Worm (Caenorhabditis elegans) whole organism, young adult: Measurements from ENCODE around the gene Y50D4A.10.

Experiments
- B0019.2 ChIP-seq: fragments of 200-800 bp; sonication (Bioruptor generic); conservative IDR thresholded peaks from 2 replicates; pipeline ENCODE4 v1.3.6; 2022; ENCODE audit warnings: missing genetic modification reagents, missing genetic modification characterization, missing compliant biosample characterization
- F52B5.7 ChIP-seq: sonication (generic microtip); optimal IDR thresholded peaks from 2 replicates; lab custom pipeline; 2016; ENCODE audit warnings: mild to moderate bottlenecking, missing genetic modification characterization, missing compliant biosample characterization
- F57A8.1 ChIP-seq: fragments of 200-800 bp; sonication (Bioruptor generic); optimal IDR thresholded peaks from 2 replicates; lab custom pipeline; 2018; ENCODE audit warnings: mild to moderate bottlenecking, missing genetic modification characterization, moderate library complexity, missing compliant biosample characterization
- F57C9.4 ChIP-seq: sonication (generic microtip); optimal IDR thresholded peaks from 2 replicates; lab custom pipeline; 2017; ENCODE audit warnings: mild to moderate bottlenecking, missing genetic modification characterization, missing compliant biosample characterization
- T26A5.8 ChIP-seq: sonication (generic microtip); optimal IDR thresholded peaks from 2 replicates; lab custom pipeline; 2016; ENCODE audit warnings: missing genetic modification characterization, missing compliant biosample characterization
- Y53F4B.3 ChIP-seq: fragments of 200-800 bp; sonication (Bioruptor generic); IDR thresholded peaks from 2 replicates; pipeline ENCODE4 v1.3.6; 2022; ENCODE audit warnings: missing genetic modification reagents, missing genetic modification characterization, missing compliant biosample characterization
- Y53G8AR.9 ChIP-seq: fragments of 200-800 bp; sonication (Bioruptor generic); conservative IDR thresholded peaks from 2 replicates; pipeline ENCODE4 v1.3.6; 2022; ENCODE audit warnings: missing genetic modification reagents, missing genetic modification characterization, missing compliant biosample characterization
- atf-7 ChIP-seq: sonication (generic microtip); optimal IDR thresholded peaks from 2 replicates; lab custom pipeline; 2017; ENCODE audit warnings: mild to moderate bottlenecking, missing genetic modification characterization, missing compliant biosample characterization
- ceh-100 ChIP-seq: fragments of 200-800 bp; sonication (Bioruptor generic); IDR thresholded peaks from 2 replicates; pipeline ENCODE4 v1.3.6; 2022; ENCODE audit warnings: missing genetic modification reagents, missing genetic modification characterization, missing compliant biosample characterization
- egl-18 ChIP-seq: fragments of 200-800 bp; sonication (Bioruptor generic); IDR thresholded peaks from 2 replicates; pipeline ENCODE4 v1.3.6; 2022; ENCODE audit warnings: missing genetic modification reagents, missing genetic modification characterization, missing compliant biosample characterization
- ets-4 ChIP-seq: fragments of 200-800 bp; sonication (Bioruptor generic); optimal IDR thresholded peaks from 2 replicates; lab custom pipeline; 2018; ENCODE audit warnings: mild to moderate bottlenecking, missing genetic modification characterization, missing compliant biosample characterization
- hrde-1 ChIP-seq: sonication (generic microtip); optimal IDR thresholded peaks from 2 replicates; lab custom pipeline; 2016; ENCODE audit warnings: missing genetic modification characterization, mild to moderate bottlenecking, missing compliant biosample characterization, moderate library complexity, missing genotype, missing genetic modification reagents, borderline replicate concordance
- madf-3 ChIP-seq: fragments of 200-800 bp; sonication (Bioruptor generic); IDR thresholded peaks from 2 replicates; pipeline ENCODE4 v1.3.6; 2022; ENCODE audit warnings: missing genetic modification reagents, missing genetic modification characterization, missing compliant biosample characterization
- nhr-80 ChIP-seq: sonication (generic microtip); optimal IDR thresholded peaks from 2 replicates; lab custom pipeline; 2016; ENCODE audit warnings: missing genetic modification characterization, missing compliant biosample characterization
- rpc-1 ChIP-seq, 2 experiments: fragments of 150-350 bp in 1 of 2; sonication (generic microtip) in 1 of 2; optimal IDR thresholded peaks; 2 replicates each; lab custom pipeline; 2014 to 2018; ENCODE audit warnings: missing biosample characterization in 1 of 2, missing genetic modification characterization in 1 of 2, missing genetic modification reagents in 1 of 2, missing genotype in 1 of 2
- snpc-1.3 ChIP-seq: sonication (generic microtip); optimal IDR thresholded peaks from 2 replicates; lab custom pipeline; 2017; ENCODE audit warnings: missing genetic modification characterization, mild to moderate bottlenecking, missing compliant biosample characterization, antibody characterized with exemption, moderate library complexity, missing genotype, missing genetic modification reagents; ENCODE audit not compliant: insufficient read depth
- unc-130 ChIP-seq: sonication (generic microtip); optimal IDR thresholded peaks from 2 replicates; lab custom pipeline; 2016; ENCODE audit warnings: missing genetic modification reagents, missing genetic modification characterization, missing compliant biosample characterization
- ztf-25 ChIP-seq: fragments of 200-800 bp; sonication (Bioruptor generic); IDR thresholded peaks from 2 replicates; pipeline ENCODE4 v1.3.6; 2022; ENCODE audit warnings: missing genetic modification reagents, missing genetic modification characterization, missing compliant biosample characterization

Y50D4A.10 gene

DNA sequence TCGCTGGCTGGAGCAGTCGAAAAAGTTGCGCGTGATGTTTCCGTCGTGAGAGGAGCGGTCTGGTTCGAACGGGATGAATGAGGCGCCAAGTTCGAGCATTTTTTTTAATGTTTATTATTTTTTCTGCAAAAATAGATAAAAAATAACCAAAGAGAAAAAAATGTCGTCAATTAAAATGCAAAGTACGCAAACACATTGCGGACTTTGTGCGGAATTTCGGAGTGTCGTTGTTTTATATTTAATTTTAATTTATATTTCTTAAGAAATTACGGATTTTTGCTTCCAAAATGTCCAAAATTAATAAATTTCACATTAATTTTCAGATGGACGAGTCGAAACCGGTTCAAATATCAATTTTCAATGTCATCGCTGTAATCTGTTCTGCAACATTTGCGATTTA lies 24.4 kb downstream of the Y50D4A.10 start, which contains the start of the genes wrb-1 and Y50D4A.4 (continued):
- no peak for TF ChIP-seq snpc-1.3 (tag; lab: Kevin White, UChicago)

- TF ChIP-seq B0019.2 (GFP tag; lab: Robert Waterston, UW) (no peak), Y53F4B.3 (GFP tag; lab: Robert Waterston, UW) (no peak), rpc-1 (optimal IDR thresholded peaks at IDR 0.05; lab: Kevin White, UChicago) (no peak), rpc-1 (tag; optimal IDR thresholded peaks at IDR 0.05; lab: Kevin White, UChicago) (no peak), F57A8.1 (no peak), F52B5.7 (tag; lab: Kevin White, UChicago) (no peak), T26A5.8 (tag; lab: Kevin White, UChicago) (no peak), ets-4 (GFP tag; lab: Kevin White, UChicago) (peak; percentile 28), nhr-80 (peak; percentile 14), Y53G8AR.9 (GFP tag; lab: Robert Waterston, UW) (0 out of 2 replicates have a peak, but pooled peaks have one; percentile 32), egl-18 (GFP tag; lab: Robert Waterston, UW) (no peak), hrde-1 (tag; lab: Kevin White, UChicago) (no peak)
These were observed 41.1 kb downstream of the Y50D4A.10 start, which contains the start of gene F25A2.1 for ce11 chrV:1179279-1179678. TSS of gene F25A2.1 (plus strand) at chrV:1179579.

DNA sequence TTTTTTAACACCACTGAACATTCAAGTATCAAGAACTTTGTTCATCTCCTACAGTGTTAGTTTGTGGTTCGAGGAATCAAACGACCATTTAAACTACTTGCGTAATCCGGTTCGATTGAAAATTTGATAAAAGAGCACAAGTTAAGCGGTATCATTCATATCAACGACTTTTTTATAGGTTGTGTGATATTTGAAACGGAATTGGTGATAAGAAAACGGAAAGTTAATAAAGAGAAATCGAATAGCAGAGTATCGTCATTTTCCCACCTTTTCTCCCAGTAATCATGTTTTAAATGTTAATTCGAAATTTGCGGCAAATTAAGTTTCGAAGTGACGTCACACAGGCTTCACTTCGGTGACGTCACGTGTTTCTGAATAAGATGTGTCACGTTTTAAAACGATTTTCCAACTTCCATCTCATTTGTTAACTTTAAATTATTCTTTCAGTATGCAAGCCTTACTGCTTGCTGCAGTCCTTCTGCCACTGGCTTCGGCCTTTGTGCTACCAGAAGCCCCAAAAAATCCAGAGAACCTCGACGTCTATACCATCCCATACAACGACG lies 44.0 kb downstream of the Y50D4A.10 start, which contains the start of gene T21H3.1:
T21H3.1 (plus strand) TSS at position 448 of the 563 bp plus-strand sequence.
- peak; percentile 89 for TF ChIP-seq atf-7 (tag; lab: Kevin White, UChicago)
- TF ChIP-seq ceh-100 (GFP tag; lab: Robert Waterston, UW): no peak
- TF ChIP-seq ets-4 (GFP tag; lab: Kevin White, UChicago): peak; percentile 56
- TF ChIP-seq ztf-25 (GFP tag; lab: Robert Waterston, UW): 0 out of 2 replicates have a peak, but pooled peaks have one; percentile 5
- peak; percentile 75 for TF ChIP-seq nhr-80
- no peak for TF ChIP-seq F57C9.4 (tag; lab: Kevin White, UChicago)

ce11 chrV:1170591-1170990 lies 49.8 kb downstream of the Y50D4A.10 start:
- no peak for TF ChIP-seq hrde-1 (tag; lab: Kevin White, UChicago)
- TF ChIP-seq madf-3 (GFP tag; lab: Robert Waterston, UW): 0 out of 2 replicates have a peak, but pooled peaks have one; percentile 52
- no peak for TF ChIP-seq ceh-100 (GFP tag; lab: Robert Waterston, UW)
- TF ChIP-seq unc-130 (GFP tag; lab: Kevin White, UChicago): no peak
